Fruit fly (Drosophila melanogaster): ENCODE data around the gene dac.

- TF ChIP-seq pad (GFP tag; optimal IDR thresholded peaks at IDR 0.05) (no peak), CG12768 (GFP tag; optimal IDR thresholded peaks at IDR 0.05) (no peak), cic (GFP tag; optimal IDR thresholded peaks at IDR 0.05) (no peak), cnc (optimal IDR thresholded peaks at IDR 0.05) (no peak)
These were observed 44.6 kb upstream of the dac start for dm6 chr2L:16530414-16530771.
